Fruit fly (Drosophila melanogaster) whole organism, embryonic: ENCODE data around the gene CG11836.

Experiments used
- Atf3 ChIP-seq: fragments of 200-800 bp; sonication (Bioruptor generic); optimal IDR thresholded peaks from 3 replicates; lab custom pipeline; 2016; ENCODE audit warnings: missing biosample characterization, missing genetic modification characterization
- Bgb ChIP-seq: fragments of 200-800 bp; sonication (Bioruptor generic); IDR thresholded peaks from 2 replicates; pipeline ENCODE4 v1.3.6; 2022; ENCODE audit warnings: missing biosample characterization, missing genetic modification characterization; ENCODE audit not compliant: partially characterized antibody
- CG10565 ChIP-seq: fragments of 200-800 bp; sonication (Bioruptor generic); optimal IDR thresholded peaks from 3 replicates; lab custom pipeline; 2016; ENCODE audit warnings: missing biosample characterization, mild to moderate bottlenecking, missing genetic modification characterization
- CG10654 ChIP-seq: fragments of 200-800 bp; sonication (Bioruptor generic); optimal IDR thresholded peaks from 2 replicates; lab custom pipeline; 2016; ENCODE audit warnings: missing biosample characterization, missing genetic modification characterization
- CG12942 ChIP-seq: fragments of 200-800 bp; sonication (Bioruptor generic); optimal IDR thresholded peaks from 3 replicates; lab custom pipeline; 2016; ENCODE audit warnings: missing biosample characterization, missing genetic modification characterization
- CG14860 ChIP-seq: fragments of 200-800 bp; sonication (Bioruptor generic); IDR thresholded peaks from 3 replicates; pipeline ENCODE4 v1.3.6; 2022; ENCODE audit warnings: missing biosample characterization, missing genetic modification characterization; ENCODE audit not compliant: partially characterized antibody
- CG15011 ChIP-seq: fragments of 200-800 bp; sonication (Bioruptor generic); optimal IDR thresholded peaks from 3 replicates; lab custom pipeline; 2018; ENCODE audit warnings: missing biosample characterization, mild to moderate bottlenecking, missing genetic modification characterization
- CG15696 ChIP-seq: fragments of 200-800 bp; sonication (Bioruptor generic); optimal IDR thresholded peaks from 2 replicates; lab custom pipeline; 2019; ENCODE audit warnings: missing biosample characterization, mild to moderate bottlenecking, missing genetic modification characterization, moderate library complexity
- CG16863 ChIP-seq: fragments of 200-800 bp; sonication (Bioruptor generic); optimal IDR thresholded peaks from 3 replicates; lab custom pipeline; 2016; ENCODE audit warnings: missing biosample characterization, missing genetic modification characterization
- CG18764 ChIP-seq: fragments of 200-800 bp; sonication (Bioruptor generic); optimal IDR thresholded peaks from 3 replicates; lab custom pipeline; 2016; ENCODE audit warnings: missing biosample characterization, missing genetic modification characterization
- CG30403 ChIP-seq: fragments of 200-800 bp; sonication (Bioruptor generic); optimal IDR thresholded peaks from 3 replicates; lab custom pipeline; 2016; ENCODE audit warnings: missing biosample characterization, missing genetic modification characterization
- CG34422 ChIP-seq: fragments of 200-800 bp; sonication (Bioruptor generic); IDR thresholded peaks from 3 replicates; pipeline ENCODE4 v1.3.6; 2022; ENCODE audit warnings: missing biosample characterization, missing genetic modification characterization
- CG3838 ChIP-seq: fragments of 200-800 bp; sonication (Bioruptor generic); optimal IDR thresholded peaks from 3 replicates; lab custom pipeline; 2016; ENCODE audit warnings: missing biosample characterization, missing genetic modification characterization
- CG4328 ChIP-seq: fragments of 200-800 bp; sonication (Bioruptor generic); optimal IDR thresholded peaks from 3 replicates; lab custom pipeline; 2017; ENCODE audit warnings: missing biosample characterization, missing genetic modification reagents, missing genetic modification characterization
- CG4617 ChIP-seq: fragments of 200-800 bp; sonication (Bioruptor generic); optimal IDR thresholded peaks from 3 replicates; lab custom pipeline; 2016; ENCODE audit warnings: missing biosample characterization, missing genetic modification characterization, borderline replicate concordance
- CG6272 ChIP-seq: fragments of 200-800 bp; sonication (Bioruptor generic); IDR thresholded peaks from 2 replicates; pipeline ENCODE4 v1.3.6; 2022; ENCODE audit warnings: missing biosample characterization, missing genetic modification characterization
- CG7745 ChIP-seq: fragments of 200-800 bp; sonication (Bioruptor generic); optimal IDR thresholded peaks from 2 replicates; lab custom pipeline; 2018; ENCODE audit warnings: missing biosample characterization, mild to moderate bottlenecking, missing genetic modification characterization, moderate library complexity
- CG7963 ChIP-seq: fragments of 200-800 bp; sonication (Bioruptor generic); IDR thresholded peaks from 3 replicates; pipeline ENCODE4 v1.3.6; 2022; ENCODE audit warnings: missing biosample characterization, missing genetic modification characterization; ENCODE audit not compliant: partially characterized antibody
- CTCF ChIP-seq: fragments of 200-800 bp; sonication (Bioruptor generic); optimal IDR thresholded peaks from 2 replicates; lab custom pipeline; 2017; ENCODE audit warnings: missing biosample characterization, mild to moderate bottlenecking, missing genetic modification characterization, moderate library complexity
- CoRest ChIP-seq: fragments of 200-800 bp; sonication (Bioruptor generic); optimal IDR thresholded peaks from 3 replicates; lab custom pipeline; 2018; ENCODE audit warnings: missing biosample characterization, mild to moderate bottlenecking, missing genetic modification characterization, moderate library complexity
- Dll ChIP-seq: fragments of 200-800 bp; sonication (Bioruptor generic); IDR thresholded peaks from 4 replicates; pipeline ENCODE4 v1.3.6; 2022; ENCODE audit warnings: missing biosample characterization, missing genetic modification characterization; ENCODE audit not compliant: partially characterized antibody
- Doc3 ChIP-seq: fragments of 200-800 bp; sonication (Bioruptor generic); IDR thresholded peaks from 3 replicates; pipeline ENCODE4 v1.3.6; 2022; ENCODE audit warnings: missing biosample characterization, missing genetic modification characterization; ENCODE audit not compliant: partially characterized antibody
- Jarid2 ChIP-seq: fragments of 200-800 bp; sonication (Bioruptor generic); optimal IDR thresholded peaks from 3 replicates; lab custom pipeline; 2017; ENCODE audit warnings: mild to moderate bottlenecking, missing biosample characterization, missing genetic modification reagents, missing genetic modification characterization
- Lim3 ChIP-seq: fragments of 200-800 bp; sonication (Bioruptor generic); IDR thresholded peaks from 2 replicates; pipeline ENCODE4 v1.3.6; 2022; ENCODE audit warnings: missing biosample characterization, missing genetic modification characterization
- Nf-YB ChIP-seq: fragments of 200-800 bp; sonication (Bioruptor generic); optimal IDR thresholded peaks from 3 replicates; lab custom pipeline; 2019; ENCODE audit warnings: missing biosample characterization, mild to moderate bottlenecking, missing genetic modification characterization, moderate library complexity
- Nf-YC ChIP-seq: fragments of 200-800 bp; optimal IDR thresholded peaks from 3 replicates; lab custom pipeline; 2019; ENCODE audit warnings: missing biosample characterization, mild to moderate bottlenecking, missing genetic modification characterization, moderate library complexity
- Sox102F ChIP-seq: fragments of 200-800 bp; sonication (Bioruptor generic); optimal IDR thresholded peaks from 2 replicates; lab custom pipeline; 2018; ENCODE audit warnings: missing biosample characterization, mild to moderate bottlenecking, missing genetic modification characterization, moderate library complexity
- Sry-δ ChIP-seq: fragments of 200-800 bp; sonication (Bioruptor generic); optimal IDR thresholded peaks from 2 replicates; lab custom pipeline; 2016; ENCODE audit warnings: missing biosample characterization, missing genetic modification characterization
- Stat92E ChIP-seq, 3 experiments: fragments of >200 bp in 2 of 3; fragments of 200-800 bp in 1 of 3; sonication (Bioruptor generic) in 1 of 3; optimal IDR thresholded peaks; 2 replicates each; lab custom pipeline; 2017 to 2019; ENCODE audit warnings: missing biosample characterization in 3 of 3, missing genetic modification characterization in 3 of 3, mild to moderate bottlenecking in 1 of 3, moderate library complexity in 1 of 3
- ase ChIP-seq: fragments of 200-800 bp; sonication (Bioruptor generic); IDR thresholded peaks from 3 replicates; pipeline ENCODE4 v1.3.6; 2022; ENCODE audit warnings: missing biosample characterization, missing genetic modification characterization
- ash1 ChIP-seq: fragments of 200-800 bp; sonication (Bioruptor generic); optimal IDR thresholded peaks from 2 replicates; lab custom pipeline; 2018; ENCODE audit warnings: missing biosample characterization, mild to moderate bottlenecking, missing genetic modification characterization
- cg ChIP-seq: fragments of 200-800 bp; sonication (Bioruptor generic); optimal IDR thresholded peaks from 3 replicates; lab custom pipeline; 2019; ENCODE audit warnings: missing biosample characterization, mild to moderate bottlenecking, missing genetic modification characterization, moderate library complexity
- chn ChIP-seq: fragments of 200-800 bp; sonication (Bioruptor generic); optimal IDR thresholded peaks from 2 replicates; lab custom pipeline; 2016; ENCODE audit warnings: missing biosample characterization, missing genetic modification characterization
- corto ChIP-seq: fragments of 200-800 bp; sonication (Bioruptor generic); optimal IDR thresholded peaks from 2 replicates; lab custom pipeline; 2016; ENCODE audit warnings: missing biosample characterization, mild to moderate bottlenecking, missing genetic modification characterization, moderate library complexity
- cwo ChIP-seq: fragments of 200-800 bp; sonication (Bioruptor generic); optimal IDR thresholded peaks from 3 replicates; lab custom pipeline; 2017; ENCODE audit warnings: missing biosample characterization, missing genetic modification characterization, mild to moderate bottlenecking, moderate library complexity, missing genetic modification reagents
- da ChIP-seq: fragments of 200-800 bp; sonication (Bioruptor generic); optimal IDR thresholded peaks from 2 replicates; lab custom pipeline; 2016; ENCODE audit warnings: missing biosample characterization, missing genetic modification characterization
- dmrt11E ChIP-seq: fragments of 200-800 bp; sonication (Bioruptor generic); optimal IDR thresholded peaks from 3 replicates; lab custom pipeline; 2018; ENCODE audit warnings: missing biosample characterization, mild to moderate bottlenecking, missing genetic modification characterization, moderate library complexity
- fru ChIP-seq: fragments of >200 bp; optimal IDR thresholded peaks from 2 replicates; lab custom pipeline; 2017
- jumu ChIP-seq: fragments of 200-800 bp; sonication (Bioruptor generic); optimal IDR thresholded peaks from 3 replicates; lab custom pipeline; 2016; ENCODE audit warnings: missing biosample characterization, missing genetic modification characterization
- ken ChIP-seq: fragments of 200-800 bp; sonication (Bioruptor generic); IDR thresholded peaks from 3 replicates; pipeline ENCODE4 v1.3.6; 2022; ENCODE audit warnings: missing biosample characterization, missing genetic modification characterization
- lola ChIP-seq, 3 experiments: fragments of >200 bp in 2 of 3; fragments of 200-800 bp in 1 of 3; sonication (Bioruptor generic) in 1 of 3; optimal IDR thresholded peaks; 2 replicates each; lab custom pipeline; 2017 to 2019; ENCODE audit warnings: missing biosample characterization in 3 of 3, missing genetic modification characterization in 3 of 3, mild to moderate bottlenecking in 1 of 3, moderate library complexity in 1 of 3
- otp ChIP-seq: fragments of 200-800 bp; sonication (Bioruptor generic); IDR thresholded peaks from 3 replicates; pipeline ENCODE4, ENCODE4 v1.3.6; 2022; ENCODE audit warnings: missing biosample characterization, missing genetic modification characterization
- pzg ChIP-seq: fragments of 200-800 bp; sonication (Bioruptor generic); optimal IDR thresholded peaks from 3 replicates; lab custom pipeline; 2018; ENCODE audit warnings: missing biosample characterization, mild to moderate bottlenecking, missing genetic modification characterization, moderate library complexity
- repo ChIP-seq: fragments of 200-800 bp; sonication (Bioruptor generic); optimal IDR thresholded peaks from 2 replicates; lab custom pipeline; 2016; ENCODE audit warnings: missing biosample characterization, missing genetic modification characterization
- ro ChIP-seq: fragments of 200-800 bp; sonication (Bioruptor generic); IDR thresholded peaks from 2 replicates; pipeline ENCODE4 v1.3.6; 2022; ENCODE audit warnings: missing biosample characterization, missing genetic modification characterization
- sc ChIP-seq, 3 experiments: fragments of >200 bp in 2 of 3; fragments of 200-800 bp in 1 of 3; sonication (Bioruptor generic) in 1 of 3; optimal IDR thresholded peaks; 2 replicates in 2 of 3; 3 replicates in 1 of 3; lab custom pipeline; 2017; ENCODE audit warnings: mild to moderate bottlenecking in 1 of 3, missing biosample characterization in 1 of 3, missing genetic modification characterization in 1 of 3, missing genetic modification reagents in 1 of 3
- stwl ChIP-seq: fragments of 200-800 bp; sonication (Bioruptor generic); optimal IDR thresholded peaks from 3 replicates; lab custom pipeline; 2018; ENCODE audit warnings: missing biosample characterization, mild to moderate bottlenecking, missing genetic modification characterization, moderate library complexity
- tll ChIP-seq, 2 experiments: fragments of 200-800 bp in 1 of 2; fragments of >200 bp in 1 of 2; sonication (Bioruptor generic) in 1 of 2; optimal IDR thresholded peaks; 2 replicates each; lab custom pipeline; 2017 to 2019; ENCODE audit warnings: missing biosample characterization in 2 of 2, missing genetic modification characterization in 2 of 2, mild to moderate bottlenecking in 1 of 2, moderate library complexity in 1 of 2
- unc-4 ChIP-seq: fragments of 200-800 bp; sonication (Bioruptor generic); IDR thresholded peaks from 2 replicates; pipeline ENCODE4 v1.3.6; 2022; ENCODE audit warnings: missing biosample characterization, missing genetic modification characterization; ENCODE audit not compliant: partially characterized antibody

Gene CG11836

dm6 chr3R:25074558-25074964 lies 3.6 kb downstream of the CG11836 start, which contains the start of the genes shams and CG11920 (continued):
- TF ChIP-seq corto (GFP tag; lab: Kevin White, UChicago) (no peak), ro (GFP tag; lab: Robert Waterston, UW) (no peak), CG15696 (tag; lab: Kevin White, UChicago) (no peak), Lim3 (no peak), CG3838 (GFP tag; lab: Kevin White, UChicago) (peak; percentile 36), jumu (GFP tag; lab: Kevin White, UChicago) (no peak), cg (peak; percentile 16), lola (GFP tag; optimal IDR thresholded peaks at IDR 0.05; lab: Kevin White, UChicago) (peak in 1 of 3 experiments; percentile 25), Doc3 (GFP tag; lab: Robert Waterston, UW) (0 out of 3 replicates have a peak, but pooled peaks have one; percentile 36), otp (GFP tag; lab: Robert Waterston, UW) (no peak), Stat92E (GFP tag; optimal IDR thresholded peaks at IDR 0.05; lab: Kevin White, UChicago) (peak in 1 of 3 experiments; percentile 9), CG18764 (GFP tag; lab: Kevin White, UChicago) (no peak), pzg (GFP tag; lab: Kevin White, UChicago) (peak; percentile 47), Nf-YB (GFP tag; lab: Kevin White, UChicago) (peak; percentile 24), CG16863 (no peak), CG30403 (GFP tag; lab: Kevin White, UChicago) (peak; percentile 29), Nf-YC (tag; lab: Kevin White, UChicago) (peak; percentile 42), CG10565 (GFP tag; lab: Kevin White, UChicago) (no peak), chn (GFP tag; lab: Kevin White, UChicago) (no peak), cwo (peak; percentile 40), CG10654 (GFP tag; lab: Kevin White, UChicago) (peak; percentile 2), da (GFP tag; lab: Kevin White, UChicago) (no peak), CG14860 (GFP tag; lab: Robert Waterston, UW) (peak; percentile 45; the same call in 1 of the 3 replicates), CG4328 (GFP tag; lab: Kevin White, UChicago) (no peak), dmrt11E (tag; lab: Kevin White, UChicago) (peak; percentile 3), repo (GFP tag; lab: Kevin White, UChicago) (no peak), tll (GFP tag; optimal IDR thresholded peaks at IDR 0.05; lab: Kevin White, UChicago) (no peak), Sox102F (GFP tag; lab: Kevin White, UChicago) (no peak), Sry-δ (GFP tag; lab: Kevin White, UChicago) (no peak), CoRest (tag; lab: Kevin White, UChicago) (no peak), stwl (peak; percentile 52), unc-4 (peak; percentile 67), CG7963 (GFP tag; lab: Robert Waterston, UW) (peak; percentile 39; the same call in 1 of the 3 replicates), Jarid2 (no peak), CG34422 (GFP tag; lab: Robert Waterston, UW) (peak; percentile 37; the same call in 1 of the 3 replicates), Dll (peak; percentile 73; the same call in 3 of the 4 replicates), Atf3 (GFP tag; lab: Kevin White, UChicago) (no peak), CG12942 (GFP tag; lab: Kevin White, UChicago) (no peak), ken (GFP tag; lab: Robert Waterston, UW) (no peak), fru (lab: Kevin White, UChicago) (no peak), CG7745 (no peak), Bgb (GFP tag; lab: Robert Waterston, UW) (peak; percentile 60), CG15011 (GFP tag; lab: Kevin White, UChicago) (no peak), CG6272 (GFP tag; lab: Robert Waterston, UW) (no peak), ase (no peak), ash1 (GFP tag; lab: Kevin White, UChicago) (no peak), sc (optimal IDR thresholded peaks at IDR 0.05; lab: Kevin White, UChicago) (no peak), sc (GFP tag; optimal IDR thresholded peaks at IDR 0.05; lab: Kevin White, UChicago) (no peak), CG4617 (GFP tag; lab: Kevin White, UChicago) (peak; percentile 60), CTCF (GFP tag; lab: Kevin White, UChicago) (no peak)
